Worm (Caenorhabditis elegans): ENCODE measurements around the gene ing-3.

The ing-3 gene

DNA sequence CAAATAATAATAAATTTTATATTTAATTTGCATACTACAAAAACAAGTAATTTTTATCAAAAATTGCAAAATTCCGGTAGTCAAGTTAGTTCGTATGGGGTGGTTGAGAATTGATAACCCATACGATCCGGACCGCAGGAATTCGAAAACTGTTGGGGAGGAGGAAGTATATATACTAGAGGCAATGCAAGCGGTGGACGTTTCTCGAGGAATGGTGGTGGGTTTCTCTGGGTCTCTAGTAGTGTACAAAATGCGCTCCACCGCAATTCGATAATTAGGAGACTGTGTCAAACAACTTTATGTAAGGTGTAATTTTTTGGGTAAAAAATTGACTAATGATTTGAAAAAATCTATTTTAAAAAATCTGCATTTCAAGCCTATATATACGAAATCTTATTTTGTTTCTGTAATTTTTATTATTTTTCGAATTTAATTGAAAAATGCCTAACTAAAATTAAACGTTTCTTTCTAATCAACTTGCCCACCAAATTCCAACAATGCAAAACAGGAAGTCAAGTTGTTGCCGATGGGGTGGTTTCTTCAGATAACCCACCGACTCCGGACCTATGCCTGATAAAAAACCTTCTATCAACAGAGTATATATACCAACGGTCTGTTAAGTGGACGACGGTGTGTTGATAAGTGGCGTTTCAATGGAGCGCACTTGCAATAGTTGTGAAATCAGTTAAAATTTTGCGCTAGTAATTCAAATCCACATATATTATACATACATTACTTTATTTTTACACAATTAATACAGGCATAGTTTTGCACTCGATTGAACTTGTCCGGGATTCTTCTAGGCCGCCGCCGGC, 41.2 kb upstream of the ing-3 start:
- peak; percentile 72 for TF ChIP-seq unc-86 (tag; optimal IDR thresholded peaks at IDR 0.05)
- peak; percentile 74 for TF ChIP-seq ceh-48 (tag; optimal IDR thresholded peaks at IDR 0.05)
- peak; percentile 86 for TF ChIP-seq ceh-19 (GFP tag; optimal IDR thresholded peaks at IDR 0.05)
- TF ChIP-seq ceh-14 (tag; optimal IDR thresholded peaks at IDR 0.05), result peak; percentile 80
- TF ChIP-seq eyg-1 (tag; optimal IDR thresholded peaks at IDR 0.05), result peak; percentile 50
- TF ChIP-seq hlh-8 (tag; optimal IDR thresholded peaks at IDR 0.05), result peak; percentile 68
- TF ChIP-seq elt-4 (tag; optimal IDR thresholded peaks at IDR 0.05), result no peak
- TF ChIP-seq sdc-2 (tag; optimal IDR thresholded peaks at IDR 0.05), result peak; percentile 32
- TF ChIP-seq fax-1 (tag; optimal IDR thresholded peaks at IDR 0.05), result peak; percentile 71
- TF ChIP-seq ceh-22 (tag; optimal IDR thresholded peaks at IDR 0.05), result no peak
- TF ChIP-seq che-1 (tag; optimal IDR thresholded peaks at IDR 0.05), result peak; percentile 82
- TF ChIP-seq gmeb-2 (tag; optimal IDR thresholded peaks at IDR 0.05), result peak; percentile 72
- TF ChIP-seq T23F11.4 (GFP tag; optimal IDR thresholded peaks at IDR 0.05), result peak; percentile 83
- no peak for TF ChIP-seq pha-4 (tag; optimal IDR thresholded peaks at IDR 0.05)
- TF ChIP-seq nfya-1 (tag; optimal IDR thresholded peaks at IDR 0.05), result peak; percentile 80
- peak; percentile 38 for TF ChIP-seq hlh-6 (tag; optimal IDR thresholded peaks at IDR 0.05)
- peak; percentile 15 for TF ChIP-seq hlh-30 (tag; optimal IDR thresholded peaks at IDR 0.05; ENCODE audit: insufficient read depth)
- peak; percentile 72 for TF ChIP-seq Y22D7AL.16 (tag; optimal IDR thresholded peaks at IDR 0.05)
- TF ChIP-seq dmd-4 (tag; optimal IDR thresholded peaks at IDR 0.05; ENCODE audit: borderline replicate concordance), result peak; percentile 46
- TF ChIP-seq pqm-1 (tag; optimal IDR thresholded peaks at IDR 0.05), result peak; percentile 29
- peak; percentile 54 for TF ChIP-seq K02D7.2 (tag; optimal IDR thresholded peaks at IDR 0.05)
- no peak for TF ChIP-seq K09A11.1 (tag; optimal IDR thresholded peaks at IDR 0.05; ENCODE audit: insufficient read depth)
- no peak for TF ChIP-seq nhr-11 (tag; optimal IDR thresholded peaks at IDR 0.05)
- peak; percentile 57 for TF ChIP-seq zip-5 (tag; optimal IDR thresholded peaks at IDR 0.05)
- TF ChIP-seq fkh-10 (GFP tag; optimal IDR thresholded peaks at IDR 0.05), result no peak
- TF ChIP-seq ceh-18 (tag; optimal IDR thresholded peaks at IDR 0.05), result peak; percentile 64
- TF ChIP-seq rnt-1 (tag; optimal IDR thresholded peaks at IDR 0.05), result peak; percentile 89
- peak; percentile 83 for TF ChIP-seq madf-2 (tag; optimal IDR thresholded peaks at IDR 0.05)
- peak; percentile 60 for TF ChIP-seq pax-1 (tag; optimal IDR thresholded peaks at IDR 0.05)
- peak; percentile 81 for TF ChIP-seq elt-2 (tag; optimal IDR thresholded peaks at IDR 0.05)
- peak; percentile 31 for TF ChIP-seq ceh-24 (tag; optimal IDR thresholded peaks at IDR 0.05)
- TF ChIP-seq unc-3 (GFP tag; conservative IDR thresholded peaks at IDR 0.05), result peak; percentile 87
- peak; percentile 64 for TF ChIP-seq unc-3 (tag; optimal IDR thresholded peaks at IDR 0.05)
- TF ChIP-seq ceh-34 (tag; optimal IDR thresholded peaks at IDR 0.05), result peak; percentile 65
- peak; percentile 77 for TF ChIP-seq pat-9 (tag; optimal IDR thresholded peaks at IDR 0.05)
- peak; percentile 33 for TF ChIP-seq tbx-7 (tag; optimal IDR thresholded peaks at IDR 0.05)
- TF ChIP-seq F13H6.1 (tag; optimal IDR thresholded peaks at IDR 0.05), result peak; percentile 67
- TF ChIP-seq pag-3 (tag; optimal IDR thresholded peaks at IDR 0.05; ENCODE audit: borderline replicate concordance), result no peak
- TF ChIP-seq odd-2 (tag; optimal IDR thresholded peaks at IDR 0.05), result peak; percentile 59
- TF ChIP-seq ceh-31 (tag; optimal IDR thresholded peaks at IDR 0.05), result peak; percentile 77
- peak; percentile 67 for TF ChIP-seq hlh-15 (tag; optimal IDR thresholded peaks at IDR 0.05)
- TF ChIP-seq lin-11 (tag; optimal IDR thresholded peaks at IDR 0.05), result peak; percentile 68
- peak; percentile 56 for TF ChIP-seq syd-9 (tag; optimal IDR thresholded peaks at IDR 0.05)
- peak; percentile 73 for TF ChIP-seq ttx-3 (tag; optimal IDR thresholded peaks at IDR 0.05)
- TF ChIP-seq sox-4 (tag; optimal IDR thresholded peaks at IDR 0.05), result peak; percentile 82
- peak; percentile 52 for TF ChIP-seq ets-4 (tag; optimal IDR thresholded peaks at IDR 0.05)
- TF ChIP-seq tbx-2 (tag; optimal IDR thresholded peaks at IDR 0.05), result peak; percentile 77
- TF ChIP-seq hlh-13 (GFP tag; optimal IDR thresholded peaks at IDR 0.05), result peak; percentile 84
- peak; percentile 58 for TF ChIP-seq ceh-6 (GFP tag; optimal IDR thresholded peaks at IDR 0.05)
- TF ChIP-seq ceh-45 (GFP tag; IDR thresholded peaks at IDR 0.05), result peak; percentile 59; the same call in 1 of the 2 replicates
- peak; percentile 78 for TF ChIP-seq ref-2 (tag; optimal IDR thresholded peaks at IDR 0.05)
